Fruit fly (Drosophila melanogaster): ENCODE results near the gene CG15021.

CG15021 gene

dm6 chr3L:4461454-4462045 is 25.0 kb downstream of the CG15021 start, which contains the start of gene CG15023 (continued):
- TF ChIP-seq CG3281 (GFP tag; optimal IDR thresholded peaks at IDR 0.05), result peak; percentile 35
- no peak for TF ChIP-seq sna (GFP tag; IDR thresholded peaks at IDR 0.05; ENCODE audit: partially characterized antibody)
- TF ChIP-seq CG11695 (GFP tag; IDR thresholded peaks at IDR 0.05), result peak; percentile 53; the same call in 1 of the 3 replicates
- peak; percentile 45 for TF ChIP-seq CG13424 (tag; optimal IDR thresholded peaks at IDR 0.05)
- TF ChIP-seq Nf-YB (GFP tag; optimal IDR thresholded peaks at IDR 0.05), result no peak
- TF ChIP-seq Bgb (GFP tag; IDR thresholded peaks at IDR 0.05; ENCODE audit: partially characterized antibody), result no peak
- TF ChIP-seq CG30403 (GFP tag; optimal IDR thresholded peaks at IDR 0.05), result peak; percentile 19
- peak; percentile 45 for TF ChIP-seq Fer1 (GFP tag; optimal IDR thresholded peaks at IDR 0.05)
- TF ChIP-seq HmgD (GFP tag; optimal IDR thresholded peaks at IDR 0.05), result no peak
- TF ChIP-seq CG2712 (tag; optimal IDR thresholded peaks at IDR 0.05), result no peak
- peak; percentile 51; the same call in 1 of the 2 replicates for TF ChIP-seq onecut (GFP tag; IDR thresholded peaks at IDR 0.05)
- TF ChIP-seq Max (GFP tag; optimal IDR thresholded peaks at IDR 0.05), result no peak
- no peak for TF ChIP-seq Ssrp (tag; optimal IDR thresholded peaks at IDR 0.05)
- TF ChIP-seq wor (GFP tag; IDR thresholded peaks at IDR 0.05), result no peak
- TF ChIP-seq NfI (GFP tag; optimal IDR thresholded peaks at IDR 0.05), result peak; percentile 23
- peak; percentile 43 for TF ChIP-seq Oli (tag; optimal IDR thresholded peaks at IDR 0.05)
- no peak for TF ChIP-seq CG10543 (GFP tag; optimal IDR thresholded peaks at IDR 0.05)
- TF ChIP-seq pzg (GFP tag; optimal IDR thresholded peaks at IDR 0.05), result no peak
- peak in 1 of 2 experiments; percentile 7 for TF ChIP-seq bsh (GFP tag; optimal IDR thresholded peaks at IDR 0.05)
- TF ChIP-seq CG17802 (tag; optimal IDR thresholded peaks at IDR 0.05), result no peak
- TF ChIP-seq CrebB (tag; optimal IDR thresholded peaks at IDR 0.05), result no peak
- peak; percentile 42 for TF ChIP-seq Meics (GFP tag; optimal IDR thresholded peaks at IDR 0.05)
- TF ChIP-seq usp (GFP tag; optimal IDR thresholded peaks at IDR 0.05), result no peak
- TF ChIP-seq CG2120 (GFP tag; optimal IDR thresholded peaks at IDR 0.05), result peak; percentile 35
- TF ChIP-seq Atf3 (GFP tag; optimal IDR thresholded peaks at IDR 0.05), result no peak
- no peak for TF ChIP-seq ftz-f1 (GFP tag; optimal IDR thresholded peaks at IDR 0.05)
- no peak for TF ChIP-seq CG11093 (GFP tag; IDR thresholded peaks at IDR 0.05)
- TF ChIP-seq Neu2 (GFP tag; optimal IDR thresholded peaks at IDR 0.05; ENCODE audit: borderline replicate concordance), result no peak
- TF ChIP-seq zf30C (GFP tag; optimal IDR thresholded peaks at IDR 0.05), result no peak
- no peak for TF ChIP-seq CG3847 (GFP tag; IDR thresholded peaks at IDR 0.05)
- TF ChIP-seq CG4707 (GFP tag; optimal IDR thresholded peaks at IDR 0.05), result no peak
- no peak for TF ChIP-seq CG12104 (GFP tag; optimal IDR thresholded peaks at IDR 0.05)
- TF ChIP-seq p53 (GFP tag; optimal IDR thresholded peaks at IDR 0.05), result no peak
- no peak for TF ChIP-seq Lhr (GFP tag; optimal IDR thresholded peaks at IDR 0.05)
- TF ChIP-seq CG15601 (tag; optimal IDR thresholded peaks at IDR 0.05), result no peak
- peak; percentile 11 for TF ChIP-seq nmo (GFP tag; optimal IDR thresholded peaks at IDR 0.05)
- TF ChIP-seq sob (GFP tag; IDR thresholded peaks at IDR 0.05), result 0 out of 2 replicates have a peak, but pooled peaks have one; percentile 19
- no peak for TF ChIP-seq Doc3 (GFP tag; IDR thresholded peaks at IDR 0.05; ENCODE audit: partially characterized antibody)
- peak; percentile 35 for TF ChIP-seq CoRest (tag; optimal IDR thresholded peaks at IDR 0.05)
- 0 out of 2 replicates have a peak, but pooled peaks have one; percentile 7 for TF ChIP-seq E2f2 (GFP tag; IDR thresholded peaks at IDR 0.05)
- peak; percentile 15 for TF ChIP-seq CG10209 (GFP tag; optimal IDR thresholded peaks at IDR 0.05)
- TF ChIP-seq org-1 (GFP tag; optimal IDR thresholded peaks at IDR 0.05), result no peak
- no peak for TF ChIP-seq btn (GFP tag; optimal IDR thresholded peaks at IDR 0.05)
- TF ChIP-seq Hr3 (GFP tag; optimal IDR thresholded peaks at IDR 0.05), result no peak
- TF ChIP-seq CG1233 (GFP tag; optimal IDR thresholded peaks at IDR 0.05), result no peak
- TF ChIP-seq CG13296 (GFP tag; optimal IDR thresholded peaks at IDR 0.05), result peak; percentile 61
- TF ChIP-seq CG14014 (GFP tag; IDR thresholded peaks at IDR 0.05), result no peak
- TF ChIP-seq odd (GFP tag; optimal IDR thresholded peaks at IDR 0.05), result peak; percentile 11
- TF ChIP-seq ERR (GFP tag; optimal IDR thresholded peaks at IDR 0.05), result no peak
